Fruit fly (Drosophila melanogaster): ENCODE results near the gene CG31145.

DNA sequence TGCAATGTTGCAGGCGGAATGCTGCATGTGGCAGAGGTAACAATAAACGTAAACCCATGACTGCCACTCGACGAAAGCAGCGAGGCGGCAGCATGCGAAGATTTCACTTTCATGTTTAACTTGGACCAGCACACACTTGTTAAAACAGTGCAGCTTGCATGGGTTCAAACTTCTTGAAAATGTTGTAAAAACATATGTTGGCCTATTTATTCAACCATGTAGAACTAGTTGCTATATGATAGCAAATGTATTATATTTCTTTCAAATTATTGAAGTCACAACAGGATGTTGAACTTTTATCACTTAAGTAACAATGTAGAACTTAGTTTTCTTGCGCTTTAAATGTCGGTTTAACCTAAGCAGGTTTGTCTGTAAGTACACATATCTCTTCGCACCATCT, 26.6 kb downstream of the CG31145 start:
- TF ChIP-seq CTCF (optimal IDR thresholded peaks at IDR 0.05): no peak
- no peak for TF ChIP-seq CG8478 (optimal IDR thresholded peaks at IDR 0.05)
